Worm (Caenorhabditis elegans) whole organism, young adult: ENCODE results near the gene F37H8.6.

ENCODE experiments used
- F37B4.10 ChIP-seq: fragments of 200-800 bp; sonication (Bioruptor generic); IDR thresholded peaks from 2 replicates; pipeline ENCODE4 v1.3.6; 2022; ENCODE audit warnings: missing genetic modification characterization, missing compliant biosample characterization
- F52B5.7 ChIP-seq: sonication (generic microtip); optimal IDR thresholded peaks from 2 replicates; lab custom pipeline; 2016; ENCODE audit warnings: mild to moderate bottlenecking, missing genetic modification characterization, missing compliant biosample characterization
- F57C9.4 ChIP-seq: sonication (generic microtip); optimal IDR thresholded peaks from 2 replicates; lab custom pipeline; 2017; ENCODE audit warnings: mild to moderate bottlenecking, missing genetic modification characterization, missing compliant biosample characterization
- T07F8.4 ChIP-seq: sonication (generic microtip); optimal IDR thresholded peaks from 2 replicates; lab custom pipeline; 2016; ENCODE audit warnings: mild to moderate bottlenecking, missing genetic modification characterization, moderate library complexity, missing compliant biosample characterization
- aptf-3 ChIP-seq: fragments of 200-800 bp; sonication (Bioruptor generic); IDR thresholded peaks from 2 replicates; pipeline ENCODE4 v1.3.6; 2022; ENCODE audit warnings: missing genetic modification characterization, missing compliant biosample characterization
- attf-3 ChIP-seq: fragments of 200-800 bp; sonication (Bioruptor generic); conservative IDR thresholded peaks from 2 replicates; pipeline ENCODE4 v1.3.6; 2022; ENCODE audit warnings: missing genetic modification reagents, missing genetic modification characterization, missing compliant biosample characterization
- attf-5 ChIP-seq: fragments of 200-800 bp; sonication (Bioruptor generic); optimal IDR thresholded peaks from 2 replicates; lab custom pipeline; 2018; ENCODE audit warnings: mild to moderate bottlenecking, missing genetic modification characterization, missing compliant biosample characterization
- attf-6 ChIP-seq: fragments of 200-800 bp; sonication (Bioruptor generic); IDR thresholded peaks from 2 replicates; pipeline ENCODE4 v1.3.6; 2022; ENCODE audit warnings: missing genetic modification reagents, missing genetic modification characterization, missing compliant biosample characterization
- bed-1 ChIP-seq: fragments of 200-800 bp; sonication (Bioruptor generic); IDR thresholded peaks from 2 replicates; pipeline ENCODE4 v1.3.6; 2022; ENCODE audit warnings: missing genetic modification reagents, missing genetic modification characterization, missing compliant biosample characterization
- cebp-2 ChIP-seq: fragments of 200-800 bp; sonication (Bioruptor generic); IDR thresholded peaks from 2 replicates; pipeline ENCODE4 v1.3.6; 2022; ENCODE audit warnings: missing genetic modification characterization, missing compliant biosample characterization
- ceh-79 ChIP-seq: sonication (generic microtip); optimal IDR thresholded peaks from 2 replicates; lab custom pipeline; 2017; ENCODE audit warnings: mild to moderate bottlenecking, missing genetic modification characterization, missing compliant biosample characterization
- ceh-91 ChIP-seq: fragments of 200-800 bp; sonication (Bioruptor generic); IDR thresholded peaks from 2 replicates; pipeline ENCODE4 v1.3.6; 2022; ENCODE audit warnings: missing genetic modification reagents, missing genetic modification characterization, missing compliant biosample characterization
- dox-1 ChIP-seq: fragments of 200-800 bp; sonication (Bioruptor generic); IDR thresholded peaks from 2 replicates; pipeline ENCODE4 v1.3.6; 2022; ENCODE audit warnings: missing genetic modification reagents, missing genetic modification characterization, missing compliant biosample characterization
- dpff-1 ChIP-seq: sonication (generic microtip); optimal IDR thresholded peaks from 2 replicates; lab custom pipeline; 2017; ENCODE audit warnings: mild to moderate bottlenecking, missing genetic modification characterization, missing compliant biosample characterization
- dpl-1 ChIP-seq: fragments of 150-350 bp; optimal IDR thresholded peaks from 2 replicates; lab custom pipeline; 2014; ENCODE audit warnings: missing biosample characterization, missing genetic modification reagents, missing genetic modification characterization
- egl-18 ChIP-seq: fragments of 200-800 bp; sonication (Bioruptor generic); IDR thresholded peaks from 2 replicates; pipeline ENCODE4 v1.3.6; 2022; ENCODE audit warnings: missing genetic modification reagents, missing genetic modification characterization, missing compliant biosample characterization
- egrh-3 ChIP-seq: fragments of 200-800 bp; sonication (Bioruptor generic); IDR thresholded peaks from 2 replicates; pipeline ENCODE4 v1.3.6; 2022; ENCODE audit warnings: missing genetic modification reagents, missing genetic modification characterization, missing compliant biosample characterization
- fkh-3 ChIP-seq: sonication (generic microtip); optimal IDR thresholded peaks from 2 replicates; lab custom pipeline; 2016; ENCODE audit warnings: mild to moderate bottlenecking, missing genetic modification characterization, missing compliant biosample characterization
- gei-17 ChIP-seq: fragments of 200-800 bp; sonication (Bioruptor generic); optimal IDR thresholded peaks from 2 replicates; lab custom pipeline; 2018; ENCODE audit warnings: mild to moderate bottlenecking, missing genetic modification characterization, missing compliant biosample characterization
- hlh-12 ChIP-seq: sonication (generic microtip); optimal IDR thresholded peaks from 2 replicates; lab custom pipeline; 2016; ENCODE audit warnings: missing genetic modification characterization, missing compliant biosample characterization
- hlh-26 ChIP-seq: fragments of 200-800 bp; sonication (Bioruptor generic); conservative IDR thresholded peaks from 2 replicates; pipeline ENCODE4 v1.3.6; 2022; ENCODE audit warnings: missing genetic modification reagents, missing genetic modification characterization, missing compliant biosample characterization
- lag-1 ChIP-seq: fragments of 200-800 bp; sonication (Bioruptor generic); IDR thresholded peaks from 2 replicates; pipeline ENCODE4 v1.3.6; 2022; ENCODE audit warnings: missing genetic modification reagents, missing genetic modification characterization, missing compliant biosample characterization
- let-607 ChIP-seq, 2 experiments: fragments of 200-800 bp in 1 of 2; sonication (Bioruptor generic) in 1 of 2; sonication (generic microtip) in 1 of 2; optimal IDR thresholded peaks; 2 replicates each; lab custom pipeline; 2016 to 2018; ENCODE audit warnings: mild to moderate bottlenecking in 2 of 2, missing compliant biosample characterization in 2 of 2, missing genetic modification characterization in 2 of 2, moderate library complexity in 2 of 2, missing genotype in 1 of 2
- lin-26 ChIP-seq: fragments of 200-800 bp; sonication (Bioruptor generic); IDR thresholded peaks from 2 replicates; pipeline ENCODE4 v1.3.6; 2022; ENCODE audit warnings: missing genetic modification reagents, missing genetic modification characterization, missing compliant biosample characterization
- lin-35 ChIP-seq, 3 experiments: fragments of 150-350 bp in 2 of 3; sonication (generic microtip) in 1 of 3; optimal IDR thresholded peaks; 2 replicates each; lab custom pipeline; 2014 to 2018; ENCODE audit warnings: missing biosample characterization in 3 of 3, missing genetic modification characterization in 3 of 3, missing genetic modification reagents in 3 of 3
- madf-10 ChIP-seq: sonication (generic microtip); optimal IDR thresholded peaks from 2 replicates; lab custom pipeline; 2016; ENCODE audit warnings: mild to moderate bottlenecking, missing genetic modification characterization, missing compliant biosample characterization
- madf-6 ChIP-seq: fragments of 200-800 bp; sonication (Bioruptor generic); IDR thresholded peaks from 2 replicates; pipeline ENCODE4 v1.3.6; 2022; ENCODE audit warnings: missing genetic modification reagents, missing genetic modification characterization, missing compliant biosample characterization
- mcd-1 ChIP-seq: fragments of 200-800 bp; sonication (Bioruptor generic); IDR thresholded peaks from 2 replicates; pipeline ENCODE4 v1.3.6; 2022; ENCODE audit warnings: missing genetic modification reagents, missing genetic modification characterization, missing compliant biosample characterization
- mel-28 ChIP-seq: sonication (generic microtip); optimal IDR thresholded peaks from 2 replicates; lab custom pipeline; 2016; ENCODE audit warnings: borderline replicate concordance, mild to moderate bottlenecking, missing genetic modification characterization, missing compliant biosample characterization
- mxl-1 ChIP-seq: sonication (generic microtip); optimal IDR thresholded peaks from 2 replicates; lab custom pipeline; 2016; ENCODE audit warnings: missing genetic modification characterization, missing compliant biosample characterization
- nfya-2 ChIP-seq: fragments of 200-800 bp; sonication (Bioruptor generic); IDR thresholded peaks from 2 replicates; pipeline ENCODE4 v1.3.6; 2022; ENCODE audit warnings: missing genetic modification reagents, missing genetic modification characterization, missing compliant biosample characterization
- nhr-80 ChIP-seq: sonication (generic microtip); optimal IDR thresholded peaks from 2 replicates; lab custom pipeline; 2016; ENCODE audit warnings: missing genetic modification characterization, missing compliant biosample characterization
- pbrm-1 ChIP-seq: fragments of 200-800 bp; sonication (Bioruptor generic); IDR thresholded peaks from 2 replicates; pipeline ENCODE4 v1.3.6; 2022; ENCODE audit warnings: missing genetic modification reagents, missing genetic modification characterization, missing compliant biosample characterization
- snpc-1.1 ChIP-seq: sonication (generic microtip); optimal IDR thresholded peaks from 2 replicates; lab custom pipeline; 2017; ENCODE audit warnings: missing genetic modification characterization, mild to moderate bottlenecking, missing compliant biosample characterization, antibody characterized with exemption, moderate library complexity, missing genotype, missing genetic modification reagents; ENCODE audit not compliant: insufficient read depth
- snpc-1.3 ChIP-seq: sonication (generic microtip); optimal IDR thresholded peaks from 2 replicates; lab custom pipeline; 2017; ENCODE audit warnings: missing genetic modification characterization, mild to moderate bottlenecking, missing compliant biosample characterization, antibody characterized with exemption, moderate library complexity, missing genotype, missing genetic modification reagents; ENCODE audit not compliant: insufficient read depth
- somi-1 ChIP-seq: fragments of 200-800 bp; sonication (Bioruptor generic); optimal IDR thresholded peaks from 2 replicates; lab custom pipeline; 2018; ENCODE audit warnings: mild to moderate bottlenecking, missing genetic modification characterization, missing compliant biosample characterization
- sptf-2 ChIP-seq: fragments of 200-800 bp; sonication (Bioruptor generic); optimal IDR thresholded peaks from 2 replicates; lab custom pipeline; 2018; ENCODE audit warnings: mild to moderate bottlenecking, missing genetic modification characterization, missing compliant biosample characterization
- tlf-1 ChIP-seq: fragments of 200-800 bp; sonication (Bioruptor generic); optimal IDR thresholded peaks from 2 replicates; lab custom pipeline; 2018; ENCODE audit warnings: mild to moderate bottlenecking, missing genetic modification characterization, missing compliant biosample characterization
- unc-130 ChIP-seq: sonication (generic microtip); optimal IDR thresholded peaks from 2 replicates; lab custom pipeline; 2016; ENCODE audit warnings: missing genetic modification reagents, missing genetic modification characterization, missing compliant biosample characterization
- unc-62 ChIP-seq: fragments of 150-350 bp; optimal IDR thresholded peaks from 2 replicates; lab custom pipeline; 2014; ENCODE audit warnings: missing biosample characterization, missing genetic modification reagents, missing genetic modification characterization
- xnd-1 ChIP-seq: sonication (generic microtip); optimal IDR thresholded peaks from 2 replicates; lab custom pipeline; 2016; ENCODE audit warnings: missing genotype, missing genetic modification reagents, missing genetic modification characterization, missing compliant biosample characterization
- zfh-2 ChIP-seq: fragments of 200-800 bp; sonication (Bioruptor generic); conservative IDR thresholded peaks from 2 replicates; pipeline ENCODE4 v1.3.6; 2022; ENCODE audit warnings: missing genetic modification reagents, missing genetic modification characterization, missing compliant biosample characterization
- zim-3 ChIP-seq: sonication (generic microtip); optimal IDR thresholded peaks from 2 replicates; lab custom pipeline; 2017; ENCODE audit warnings: mild to moderate bottlenecking, missing genetic modification characterization, moderate library complexity, missing compliant biosample characterization
- ztf-18 ChIP-seq: sonication (generic microtip); optimal IDR thresholded peaks from 2 replicates; lab custom pipeline; 2016; ENCODE audit warnings: missing genotype, mild to moderate bottlenecking, missing genetic modification characterization, missing compliant biosample characterization
- ztf-22 ChIP-seq: fragments of 200-800 bp; sonication (Bioruptor generic); optimal IDR thresholded peaks from 2 replicates; lab custom pipeline; 2018; ENCODE audit warnings: mild to moderate bottlenecking, missing genetic modification characterization, moderate library complexity, missing compliant biosample characterization
- ztf-25 ChIP-seq: fragments of 200-800 bp; sonication (Bioruptor generic); IDR thresholded peaks from 2 replicates; pipeline ENCODE4 v1.3.6; 2022; ENCODE audit warnings: missing genetic modification reagents, missing genetic modification characterization, missing compliant biosample characterization

The F37H8.6 gene

ce11 chrII:11167039-11167438 lies 10.2 kb downstream of the F37H8.6 start (continued):
- no peak for TF ChIP-seq hlh-26 (GFP tag; lab: Robert Waterston, UW)
- no peak for TF ChIP-seq nfya-2 (GFP tag; lab: Robert Waterston, UW)
- TF ChIP-seq, all 124 proteins: peak for 78

- no peak for TF ChIP-seq mxl-1 (tag; lab: Kevin White, UChicago)
- peak; percentile 89 for TF ChIP-seq zfh-2 (GFP tag; lab: Robert Waterston, UW)
- TF ChIP-seq ceh-91 (GFP tag; lab: Robert Waterston, UW): no peak
- no peak for TF ChIP-seq dpff-1
- peak; percentile 30; the same call in 1 of the 2 replicates for TF ChIP-seq mcd-1 (GFP tag; lab: Robert Waterston, UW)
- no peak for TF ChIP-seq zim-3 (tag; lab: Kevin White, UChicago)
- TF ChIP-seq madf-10 (tag; lab: Kevin White, UChicago): no peak
- no peak for TF ChIP-seq tlf-1
- TF ChIP-seq snpc-1.1: no peak
- no peak for TF ChIP-seq mel-28 (tag; lab: Kevin White, UChicago)
- no peak for TF ChIP-seq attf-6 (GFP tag; lab: Robert Waterston, UW)
- TF ChIP-seq pbrm-1 (GFP tag; lab: Robert Waterston, UW): no peak
- no peak for TF ChIP-seq gei-17 (GFP tag; lab: Kevin White, UChicago)
- no peak for TF ChIP-seq xnd-1 (tag; lab: Kevin White, UChicago)
- peak; percentile 40; the same call in 1 of the 2 replicates for TF ChIP-seq egrh-3 (GFP tag; lab: Robert Waterston, UW)
- no peak for TF ChIP-seq F37B4.10
- no peak for TF ChIP-seq dpl-1 (GFP tag; lab: Kevin White, UChicago)
- no peak for TF ChIP-seq ztf-18
- TF ChIP-seq sptf-2 (GFP tag; lab: Kevin White, UChicago): no peak
- no peak for TF ChIP-seq ceh-79 (tag; lab: Kevin White, UChicago)
- TF ChIP-seq snpc-1.3 (tag; lab: Kevin White, UChicago): no peak
- no peak for TF ChIP-seq madf-6
- TF ChIP-seq attf-5: no peak
Observed at ce11 chrII:11166414-11166813, 10.9 kb downstream of the F37H8.6 start.

ce11 chrII:11163291-11163690 lies 14.0 kb downstream of the F37H8.6 start:
- no peak for TF ChIP-seq madf-10 (tag; lab: Kevin White, UChicago)
- no peak for TF ChIP-seq attf-5
- no peak for TF ChIP-seq fkh-3 (tag; lab: Kevin White, UChicago)
- no peak for TF ChIP-seq F57C9.4
- no peak for TF ChIP-seq somi-1
- no peak for TF ChIP-seq ztf-18
- no peak for TF ChIP-seq unc-62 (GFP tag; lab: Kevin White, UChicago)
- TF ChIP-seq egl-18 (GFP tag; lab: Robert Waterston, UW): no peak
- TF ChIP-seq ceh-79 (tag; lab: Kevin White, UChicago): no peak
- TF ChIP-seq aptf-3 (GFP tag; lab: Robert Waterston, UW): no peak
- no peak for TF ChIP-seq bed-1 (GFP tag; lab: Robert Waterston, UW)
- no peak for TF ChIP-seq ztf-22
- no peak for TF ChIP-seq nhr-80
- TF ChIP-seq attf-3 (GFP tag; lab: Robert Waterston, UW): no peak
- TF ChIP-seq T07F8.4: no peak
- TF ChIP-seq, all 124 proteins: peak for 0

ce11 chrII:11162390-11162789 lies 14.9 kb downstream of the F37H8.6 start, which contains the start of gene ptr-13:
TSS of gene ptr-13 (minus strand) at chrII:11162481.
- no peak for TF ChIP-seq F52B5.7
- TF ChIP-seq hlh-12 (tag; lab: Kevin White, UChicago): no peak
- no peak for TF ChIP-seq pbrm-1 (GFP tag; lab: Robert Waterston, UW)
- TF ChIP-seq lag-1: no peak
- no peak for TF ChIP-seq madf-10 (tag; lab: Kevin White, UChicago)
- TF ChIP-seq somi-1: no peak
- no peak for TF ChIP-seq cebp-2
- no peak for TF ChIP-seq let-607 (tag; optimal IDR thresholded peaks at IDR 0.05; lab: Kevin White, UChicago)
- TF ChIP-seq egrh-3 (GFP tag; lab: Robert Waterston, UW): no peak
- no peak for TF ChIP-seq lin-26
- no peak for TF ChIP-seq F37B4.10
- no peak for TF ChIP-seq ztf-25 (GFP tag; lab: Robert Waterston, UW)
- no peak for TF ChIP-seq lin-35 (GFP tag; optimal IDR thresholded peaks at IDR 0.05; lab: Kevin White, UChicago)
- no peak for TF ChIP-seq dox-1 (GFP tag; lab: Robert Waterston, UW)
- TF ChIP-seq unc-130 (GFP tag; lab: Kevin White, UChicago): no peak
